Worm (Caenorhabditis elegans) whole organism, L1 larva: ENCODE measurements around the gene R13D11.3.

Experiments used
- C16A3.4 ChIP-seq: fragments of 150-350 bp; optimal IDR thresholded peaks from 2 replicates; lab custom pipeline; 2014; ENCODE audit warnings: missing biosample characterization, missing genetic modification characterization
- Y116A8C.19 ChIP-seq: sonication (generic microtip); optimal IDR thresholded peaks from 2 replicates; lab custom pipeline; 2016; ENCODE audit warnings: missing compliant biosample characterization, missing genetic modification characterization, borderline replicate concordance
- ceh-63 ChIP-seq: fragments of 200-800 bp; sonication (Bioruptor generic); optimal IDR thresholded peaks from 2 replicates; lab custom pipeline; 2018; ENCODE audit warnings: mild to moderate bottlenecking, missing genetic modification characterization, missing compliant biosample characterization
- ceh-82 ChIP-seq, 3 experiments: fragments of 150-350 bp in 1 of 3; sonication (generic microtip) in 2 of 3; optimal IDR thresholded peaks; 2 replicates each; lab custom pipeline; 2014 to 2017; ENCODE audit warnings: missing biosample characterization in 3 of 3, missing genetic modification characterization in 3 of 3
- ceh-90 ChIP-seq: sonication (generic microtip); optimal IDR thresholded peaks from 2 replicates; lab custom pipeline; 2016; ENCODE audit warnings: missing genetic modification characterization, missing compliant biosample characterization
- ces-1 ChIP-seq: fragments of 150-350 bp; optimal IDR thresholded peaks from 2 replicates; lab custom pipeline; 2014; ENCODE audit warnings: missing biosample characterization, missing genetic modification reagents, missing genetic modification characterization
- dsc-1 ChIP-seq: sonication (generic microtip); optimal IDR thresholded peaks from 2 replicates; lab custom pipeline; 2016; ENCODE audit warnings: mild to moderate bottlenecking, missing genetic modification characterization, missing compliant biosample characterization
- efl-1 ChIP-seq, 4 experiments: fragments of 150-350 bp; optimal IDR thresholded peaks in 3 of 4; peaks in 1 of 4; 1 replicate in 1 of 4; 2 replicates in 3 of 4; lab custom pipeline; 2014; ENCODE audit warnings: missing biosample characterization in 2 of 4, missing genetic modification characterization in 2 of 4, missing genetic modification reagents in 2 of 4
- egl-13 ChIP-seq: sonication (generic microtip); optimal IDR thresholded peaks from 2 replicates; lab custom pipeline; 2016; ENCODE audit warnings: missing genotype, missing genetic modification reagents, missing genetic modification characterization, missing compliant biosample characterization
- fkh-10 ChIP-seq: sonication (generic microtip); optimal IDR thresholded peaks from 2 replicates; lab custom pipeline; 2017; ENCODE audit warnings: missing biosample characterization, missing genetic modification reagents, missing genetic modification characterization
- fkh-4 ChIP-seq: sonication (generic microtip); optimal IDR thresholded peaks from 2 replicates; lab custom pipeline; 2016; ENCODE audit warnings: missing compliant biosample characterization, missing genetic modification characterization, borderline replicate concordance
- hlh-4 ChIP-seq: sonication (generic microtip); optimal IDR thresholded peaks from 2 replicates; lab custom pipeline; 2016; ENCODE audit warnings: mild to moderate bottlenecking, missing genetic modification characterization, missing compliant biosample characterization
- hpl-2 ChIP-seq: fragments of 150-350 bp; optimal IDR thresholded peaks from 2 replicates; lab custom pipeline; 2014; ENCODE audit warnings: missing biosample characterization, missing genetic modification reagents, missing genetic modification characterization
- irx-1 ChIP-seq: sonication (generic microtip); optimal IDR thresholded peaks from 2 replicates; lab custom pipeline; 2016; ENCODE audit warnings: missing genetic modification characterization, missing compliant biosample characterization
- jun-1 ChIP-seq: fragments of 150-350 bp; optimal IDR thresholded peaks from 2 replicates; lab custom pipeline; 2014; ENCODE audit warnings: missing biosample characterization, missing genetic modification reagents, missing genetic modification characterization
- lin-13 ChIP-seq: fragments of 150-350 bp; optimal IDR thresholded peaks from 2 replicates; lab custom pipeline; 2014; ENCODE audit warnings: missing biosample characterization, missing genetic modification reagents, missing genetic modification characterization
- lin-15B ChIP-seq: fragments of 150-350 bp; sonication (generic microtip); optimal IDR thresholded peaks from 3 replicates; lab custom pipeline; 2014; ENCODE audit warnings: missing biosample characterization, missing genetic modification characterization
- lsy-2 ChIP-seq, 2 experiments: fragments of 150-350 bp; optimal IDR thresholded peaks; 2 replicates each; lab custom pipeline; 2014; ENCODE audit warnings: missing biosample characterization in 2 of 2, missing genetic modification characterization in 2 of 2
- mef-2 ChIP-seq: fragments of 150-350 bp; optimal IDR thresholded peaks from 2 replicates; lab custom pipeline; 2014; ENCODE audit warnings: missing biosample characterization, missing genetic modification characterization
- nhr-19 ChIP-seq: fragments of 200-800 bp; sonication (Bioruptor generic); conservative IDR thresholded peaks from 2 replicates; pipeline ENCODE4 v1.3.6; 2022; ENCODE audit warnings: missing genetic modification characterization, missing compliant biosample characterization
- nhr-20 ChIP-seq: sonication (generic microtip); optimal IDR thresholded peaks from 2 replicates; lab custom pipeline; 2016; ENCODE audit warnings: mild to moderate bottlenecking, missing genetic modification characterization, missing compliant biosample characterization
- nhr-237 ChIP-seq: fragments of 150-350 bp; optimal IDR thresholded peaks from 2 replicates; lab custom pipeline; 2014; ENCODE audit warnings: missing biosample characterization, missing genetic modification characterization
- nhr-84 ChIP-seq: sonication (generic microtip); optimal IDR thresholded peaks from 2 replicates; lab custom pipeline; 2017; ENCODE audit warnings: missing biosample characterization, missing genetic modification characterization
- nhr-85 ChIP-seq: sonication (generic microtip); peaks from one replicate; lab custom pipeline; 2016; ENCODE audit warnings: missing genetic modification characterization, inconsistent platforms, missing compliant biosample characterization
- pag-3 ChIP-seq: sonication (generic microtip); optimal IDR thresholded peaks from 2 replicates; lab custom pipeline; 2017; ENCODE audit warnings: missing genetic modification characterization, mild to moderate bottlenecking, missing compliant biosample characterization, antibody characterized with exemption, borderline replicate concordance; ENCODE audit not compliant: insufficient read depth
- pax-3 ChIP-seq: fragments of 200-800 bp; sonication (Bioruptor generic); optimal IDR thresholded peaks from 2 replicates; lab custom pipeline; 2018; ENCODE audit warnings: mild to moderate bottlenecking, missing genetic modification characterization, moderate library complexity, missing compliant biosample characterization
- pqm-1 ChIP-seq: sonication (generic microtip); optimal IDR thresholded peaks from 3 replicates; lab custom pipeline; 2017; ENCODE audit warnings: missing biosample characterization, missing genetic modification characterization
- skn-1 ChIP-seq: fragments of 150-350 bp; optimal IDR thresholded peaks from 2 replicates; lab custom pipeline; 2014; ENCODE audit warnings: missing biosample characterization, missing genetic modification characterization
- snu-23 ChIP-seq: sonication (generic microtip); optimal IDR thresholded peaks from 2 replicates; lab custom pipeline; 2016; ENCODE audit warnings: missing genetic modification characterization, missing compliant biosample characterization
- sox-4 ChIP-seq: sonication (generic microtip); optimal IDR thresholded peaks from 2 replicates; lab custom pipeline; 2016; ENCODE audit warnings: missing genetic modification characterization, missing compliant biosample characterization
- swsn-7 ChIP-seq: sonication (generic microtip); optimal IDR thresholded peaks from 2 replicates; lab custom pipeline; 2016; ENCODE audit warnings: missing genetic modification characterization, missing compliant biosample characterization
- tbx-2 ChIP-seq: sonication (generic microtip); optimal IDR thresholded peaks from 2 replicates; lab custom pipeline; 2016; ENCODE audit warnings: missing genetic modification characterization, missing compliant biosample characterization
- unc-130 ChIP-seq: fragments of 150-350 bp; optimal IDR thresholded peaks from 2 replicates; lab custom pipeline; 2017; ENCODE audit warnings: missing biosample characterization, missing genetic modification characterization, inconsistent platforms
- unc-30 ChIP-seq: sonication (generic microtip); optimal IDR thresholded peaks from 2 replicates; lab custom pipeline; 2017; ENCODE audit warnings: missing biosample characterization, missing genetic modification characterization
- xbp-1 ChIP-seq: sonication (generic microtip); optimal IDR thresholded peaks from 2 replicates; lab custom pipeline; 2016; ENCODE audit warnings: missing genetic modification characterization, missing compliant biosample characterization
- zip-4 ChIP-seq: fragments of 200-800 bp; sonication (Bioruptor generic); optimal IDR thresholded peaks from 2 replicates; lab custom pipeline; 2018; ENCODE audit warnings: mild to moderate bottlenecking, missing genetic modification characterization, moderate library complexity, missing compliant biosample characterization
- ztf-4 ChIP-seq: fragments of 150-350 bp; optimal IDR thresholded peaks from 2 replicates; lab custom pipeline; 2014; ENCODE audit warnings: missing biosample characterization, missing genetic modification characterization

The R13D11.3 gene

ce11 chrV:810281-810862 is 4.4 kb upstream of the R13D11.3 start, which contains the start of gene R13D11.4:
Gene R13D11.4 (plus strand): TSS chrV:810812.
- no peak for TF ChIP-seq pag-3 (tag; lab: Kevin White, UChicago)
- TF ChIP-seq egl-13 (tag; lab: Kevin White, UChicago): no peak
- TF ChIP-seq dsc-1: peak; percentile 46
- TF ChIP-seq Y116A8C.19: no peak
- TF ChIP-seq unc-130 (tag; lab: Kevin White, UChicago): no peak
- peak; percentile 16 for TF ChIP-seq swsn-7 (tag; lab: Kevin White, UChicago)
- no peak for TF ChIP-seq unc-30 (tag; lab: Kevin White, UChicago)
- TF ChIP-seq pax-3: no peak
- TF ChIP-seq lin-15B (tag; lab: Kevin White, UChicago): no peak
- peak in 1 of 2 experiments; percentile 2 for TF ChIP-seq efl-1 (optimal IDR thresholded peaks at IDR 0.05; lab: Kevin White, UChicago)
- peak in 1 of 2 experiments; percentile 84 for TF ChIP-seq efl-1 (GFP tag; optimal IDR thresholded peaks at IDR 0.05 in 1 of 2; lab: Kevin White, UChicago)
- no peak for TF ChIP-seq sox-4
- TF ChIP-seq lsy-2 (tag; optimal IDR thresholded peaks at IDR 0.05; lab: Kevin White, UChicago): no peak
- TF ChIP-seq ztf-4 (tag; lab: Kevin White, UChicago): no peak
- peak; percentile 32 for TF ChIP-seq nhr-20
- peak; percentile 8 for TF ChIP-seq skn-1
- no peak for TF ChIP-seq jun-1 (tag; lab: Kevin White, UChicago)
- TF ChIP-seq ceh-90 (tag; lab: Kevin White, UChicago): no peak
- no peak for TF ChIP-seq lin-13 (GFP tag; lab: Kevin White, UChicago)
- no peak for TF ChIP-seq nhr-237 (tag; lab: Kevin White, UChicago)
- TF ChIP-seq irx-1 (tag; lab: Kevin White, UChicago): no peak
- no peak for TF ChIP-seq hlh-4 (tag; lab: Kevin White, UChicago)
- TF ChIP-seq fkh-10 (GFP tag; lab: Kevin White, UChicago): peak; percentile 39
- TF ChIP-seq nhr-84 (tag; lab: Kevin White, UChicago): no peak
- no peak for TF ChIP-seq zip-4 (GFP tag; lab: Kevin White, UChicago)
- no peak for TF ChIP-seq xbp-1
- TF ChIP-seq ces-1 (GFP tag; lab: Kevin White, UChicago): peak; percentile 12
- no peak for TF ChIP-seq ceh-63 (GFP tag; lab: Kevin White, UChicago)
- peak in 1 of 3 experiments; percentile 39 for TF ChIP-seq ceh-82 (tag; optimal IDR thresholded peaks at IDR 0.05; lab: Kevin White, UChicago)
- TF ChIP-seq snu-23 (GFP tag; lab: Kevin White, UChicago): peak; percentile 28
- TF ChIP-seq nhr-85 (tag; lab: Kevin White, UChicago): no peak

DNA sequence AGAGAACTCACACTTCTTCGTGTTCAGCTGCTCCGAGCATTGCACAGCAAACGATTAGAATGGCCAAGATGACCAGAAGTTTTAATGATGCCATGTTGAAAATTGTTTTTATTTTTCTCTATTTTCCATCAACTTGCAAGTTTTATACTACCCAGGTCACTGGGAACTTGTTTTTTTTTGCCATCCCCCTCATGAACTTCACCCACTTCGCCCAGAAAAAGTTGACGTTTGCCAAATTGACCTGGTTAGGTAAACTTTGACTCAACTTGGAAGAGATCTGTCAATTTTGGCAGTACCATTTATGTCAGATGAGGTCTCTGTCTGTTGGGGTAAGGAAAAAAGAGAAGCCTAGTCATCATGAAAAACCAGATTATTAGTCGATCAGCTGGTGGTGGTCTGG is 1.7 kb upstream of the R13D11.3 start, which contains the start of gene R13D11.10:
R13D11.10 (minus strand) TSS at position 101 of the 400 bp plus-strand sequence.
- no peak for TF ChIP-seq mef-2 (tag; lab: Kevin White, UChicago)
- TF ChIP-seq nhr-19 (GFP tag; lab: Robert Waterston, UW): no peak
- TF ChIP-seq pax-3: no peak
- TF ChIP-seq fkh-4 (tag; lab: Kevin White, UChicago): no peak
- no peak for TF ChIP-seq hpl-2 (GFP tag; lab: Kevin White, UChicago)

- no peak for TF ChIP-seq C16A3.4 (tag; lab: Kevin White, UChicago)
- no peak for TF ChIP-seq pqm-1 (tag; lab: Kevin White, UChicago)
- TF ChIP-seq tbx-2 (tag; lab: Kevin White, UChicago): no peak
- no peak for TF ChIP-seq snu-23 (GFP tag; lab: Kevin White, UChicago)
- no peak for TF ChIP-seq nhr-85 (tag; lab: Kevin White, UChicago)
Measured at ce11 chrV:817182-817581, 2.4 kb downstream of the R13D11.3 start, which contains the start of gene R13D11.1. Gene R13D11.1 (plus strand): TSS chrV:817482.
